Fruit fly (Drosophila melanogaster): ENCODE measurements around the gene CG14625.

- TF ChIP-seq Lpt (GFP tag; optimal IDR thresholded peaks at IDR 0.05), result no peak
- no peak for TF ChIP-seq achi (GFP tag; optimal IDR thresholded peaks at IDR 0.05)
- no peak for TF ChIP-seq Ets21C (GFP tag; optimal IDR thresholded peaks at IDR 0.05)
- no peak for TF ChIP-seq Eip93F (GFP tag; optimal IDR thresholded peaks at IDR 0.05)
- TF ChIP-seq net (GFP tag; optimal IDR thresholded peaks at IDR 0.05), result no peak
- no peak for TF ChIP-seq CG4318 (GFP tag; optimal IDR thresholded peaks at IDR 0.05)
These were observed 33.3 kb downstream of the CG14625 start for dm6 chrX:1232533-1233212.

All from whole organism, prepupa.